Worm (Caenorhabditis elegans): ENCODE measurements around the gene fbxb-31.

DNA sequence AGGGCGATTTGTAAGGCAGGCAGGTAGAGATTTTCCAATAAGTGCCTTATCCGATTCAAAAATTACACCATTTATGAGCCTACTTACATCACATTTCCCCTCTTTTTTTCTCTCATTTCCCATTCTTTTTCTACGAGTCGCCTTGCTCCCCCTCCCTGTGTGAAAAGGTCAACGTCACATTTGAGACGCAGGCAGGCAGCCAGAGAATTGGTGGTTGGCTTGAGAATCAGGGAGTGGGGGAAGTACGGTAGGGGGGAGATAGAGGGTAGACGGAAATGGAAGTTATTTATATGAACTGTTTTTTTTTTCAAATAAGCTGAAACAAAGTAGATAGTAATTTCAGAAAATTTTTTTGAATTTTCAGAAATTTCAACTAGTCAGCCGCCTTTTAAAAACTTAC is 22.5 kb downstream of the fbxb-31 start:
- TF ChIP-seq nhr-11 (tag; optimal IDR thresholded peaks at IDR 0.05) (no peak), nhr-77 (tag; optimal IDR thresholded peaks at IDR 0.05) (no peak), nhr-25 (tag; optimal IDR thresholded peaks at IDR 0.05) (no peak), daf-12 (tag; optimal IDR thresholded peaks at IDR 0.05) (no peak), aly-2 (tag; optimal IDR thresholded peaks at IDR 0.05) (no peak), skn-1 (tag; optimal IDR thresholded peaks at IDR 0.05) (no peak), lin-15B (tag; optimal IDR thresholded peaks at IDR 0.05) (no peak)

Measured in whole organism, L3 larva.